Fruit fly (Drosophila melanogaster) Kc167 (cell line): ENCODE data around the gene CG2116.

Experiments
- Myc ChIP-seq: fragments of >200 bp; optimal IDR thresholded peaks from 2 replicates; lab custom pipeline; 2017; ENCODE audit warnings: missing external identifiers
- Sin3A ChIP-seq: fragments of >200 bp; optimal IDR thresholded peaks from 2 replicates; lab custom pipeline; 2018; ENCODE audit warnings: missing external identifiers
- h ChIP-seq: fragments of >200 bp; optimal IDR thresholded peaks from 3 replicates; lab custom pipeline; 2018; ENCODE audit warnings: missing external identifiers
- insv ChIP-seq: fragments of >200 bp; optimal IDR thresholded peaks from 3 replicates; lab custom pipeline; 2018; ENCODE audit warnings: missing external identifiers
- psq ChIP-seq: fragments of >200 bp; optimal IDR thresholded peaks from 2 replicates; lab custom pipeline; 2017; ENCODE audit warnings: missing external identifiers
- ttk ChIP-seq: sonication (Bioruptor generic); optimal IDR thresholded peaks from 2 replicates; lab custom pipeline; 2017; ENCODE audit warnings: missing external identifiers

The CG2116 gene

DNA sequence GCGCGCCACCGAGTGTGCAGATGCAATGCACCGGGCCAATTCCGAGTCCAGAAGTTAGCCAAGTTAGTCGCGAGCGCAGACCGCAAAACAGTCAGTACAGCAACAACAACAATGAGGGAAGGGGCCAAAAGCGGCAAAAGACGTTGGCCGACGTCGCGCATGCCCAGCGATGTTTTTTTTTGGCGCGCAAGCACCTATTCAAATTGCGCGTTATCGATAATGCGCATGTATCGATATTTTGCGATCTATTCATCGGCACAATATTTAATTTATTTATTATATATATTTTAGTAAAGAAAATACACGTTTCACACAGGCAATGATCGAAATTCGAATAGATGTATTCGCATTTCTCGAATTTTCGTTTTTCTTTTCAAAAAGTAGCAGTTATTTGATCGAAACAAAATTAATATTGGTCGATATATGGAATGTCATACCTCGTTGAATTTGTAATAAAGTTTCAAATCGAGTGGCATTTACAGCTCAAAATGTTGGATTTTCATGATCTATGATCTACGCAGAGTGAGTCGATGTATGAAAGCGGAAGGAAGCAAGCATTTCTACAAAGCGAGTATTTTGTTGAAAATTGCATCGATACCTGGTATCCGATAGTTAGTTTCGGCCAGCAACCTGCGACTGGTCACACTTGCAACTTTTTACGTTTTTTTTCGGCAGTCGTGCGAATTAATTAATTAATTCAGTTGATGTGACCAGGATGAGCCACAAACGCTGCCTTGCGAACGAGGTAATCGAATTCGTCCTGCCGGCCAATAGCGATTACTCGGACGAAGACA lies at the start of gene CG2116:
Gene CG2116, plus strand, starts transcription at position 609 of the 794 bp plus-strand sequence.
- TF ChIP-seq Myc (lab: Kevin White, UChicago) (no peak), ttk (lab: Kevin White, UChicago) (no peak), h (no peak), insv (no peak), Sin3A (no peak), psq (lab: Kevin White, UChicago) (no peak)

DNA sequence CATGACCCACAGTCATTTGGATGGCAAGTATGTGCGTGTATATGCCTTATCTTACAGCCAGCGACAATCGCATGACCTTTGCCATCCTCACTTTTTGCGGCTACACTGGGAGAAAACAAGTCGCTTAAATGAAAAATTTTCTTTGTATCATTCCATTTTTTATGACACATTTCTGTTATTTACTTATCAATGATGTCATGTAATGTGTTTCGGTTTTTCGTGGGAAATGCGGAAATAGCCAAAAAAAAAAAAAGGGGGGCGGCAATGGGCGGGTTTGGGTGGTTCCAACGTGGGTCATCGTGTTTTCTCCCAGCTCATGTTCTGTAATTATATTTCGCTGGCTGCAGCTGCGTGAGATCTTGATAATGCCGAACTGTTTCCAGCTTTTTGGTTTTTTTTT lies 49.4 kb upstream of the CG2116 start:
- TF ChIP-seq psq (lab: Kevin White, UChicago) (no peak), Sin3A (no peak), ttk (lab: Kevin White, UChicago) (no peak), Myc (lab: Kevin White, UChicago) (no peak), h (no peak), insv (no peak)

DNA sequence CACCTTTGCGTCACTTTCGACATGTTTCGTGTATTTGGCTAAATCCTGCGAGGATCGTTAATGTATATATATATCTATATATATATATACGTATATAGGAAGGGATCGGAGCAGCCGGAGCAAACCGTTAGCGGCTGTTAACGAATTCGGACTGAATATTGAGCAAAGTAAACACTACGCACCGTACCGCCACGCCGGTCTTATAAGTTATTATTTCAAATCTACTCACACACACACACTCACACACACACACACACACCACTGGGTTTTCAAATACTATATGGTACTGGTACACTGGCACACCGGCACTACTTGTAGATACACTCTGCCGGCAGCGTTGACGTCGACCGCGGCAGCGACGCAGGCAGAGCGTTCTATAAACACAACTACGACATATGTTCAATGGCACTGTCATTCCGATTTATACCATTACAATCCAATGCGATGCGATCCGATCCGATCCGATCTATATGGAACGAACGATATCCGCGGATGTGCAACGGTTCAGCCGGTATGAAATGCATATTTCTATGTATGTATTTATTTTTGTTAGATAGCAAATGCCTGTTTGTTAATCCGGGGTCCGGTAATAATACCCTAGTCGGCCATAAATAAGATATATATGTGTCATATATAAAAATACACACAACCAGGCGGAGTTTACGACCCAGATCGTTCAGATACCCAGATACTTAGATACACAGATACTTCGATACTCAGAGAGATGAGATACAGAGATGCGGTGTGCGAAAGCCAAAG lies 48.0 kb upstream of the CG2116 start, which contains the start of gene Ldsdh1:
Gene Ldsdh1, minus strand, starts transcription at position 179 of the 759 bp plus-strand sequence.
- TF ChIP-seq h (no peak), insv (no peak), ttk (lab: Kevin White, UChicago) (no peak), Sin3A (no peak), Myc (lab: Kevin White, UChicago) (no peak), psq (lab: Kevin White, UChicago) (no peak)

DNA sequence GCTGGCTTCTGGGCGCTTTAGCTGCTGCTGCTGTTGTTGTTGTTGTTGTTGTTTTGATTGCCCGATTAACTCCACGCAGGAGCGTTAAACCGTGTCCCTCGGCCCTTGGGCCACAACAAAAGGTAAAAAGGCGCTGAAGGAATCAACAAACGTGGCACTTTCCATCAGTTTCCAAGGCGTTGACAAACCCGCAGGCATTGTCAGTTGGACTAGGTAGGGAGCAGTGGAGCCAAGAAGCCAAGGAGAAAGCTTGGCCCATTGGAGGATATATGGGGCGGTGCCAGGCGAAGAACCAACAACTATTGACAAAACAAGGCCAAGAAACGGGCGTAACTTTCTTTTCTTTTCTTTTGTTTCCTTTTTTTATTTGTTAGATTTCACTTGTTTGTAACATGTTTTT lies 42.5 kb upstream of the CG2116 start, which contains the start of gene CG2256:
Gene CG2256, minus strand, starts transcription at position 101 of the 400 bp plus-strand sequence.
- TF ChIP-seq psq (lab: Kevin White, UChicago) (no peak), h (no peak), Sin3A (no peak), ttk (lab: Kevin White, UChicago) (no peak), Myc (lab: Kevin White, UChicago) (no peak), insv (no peak)

DNA sequence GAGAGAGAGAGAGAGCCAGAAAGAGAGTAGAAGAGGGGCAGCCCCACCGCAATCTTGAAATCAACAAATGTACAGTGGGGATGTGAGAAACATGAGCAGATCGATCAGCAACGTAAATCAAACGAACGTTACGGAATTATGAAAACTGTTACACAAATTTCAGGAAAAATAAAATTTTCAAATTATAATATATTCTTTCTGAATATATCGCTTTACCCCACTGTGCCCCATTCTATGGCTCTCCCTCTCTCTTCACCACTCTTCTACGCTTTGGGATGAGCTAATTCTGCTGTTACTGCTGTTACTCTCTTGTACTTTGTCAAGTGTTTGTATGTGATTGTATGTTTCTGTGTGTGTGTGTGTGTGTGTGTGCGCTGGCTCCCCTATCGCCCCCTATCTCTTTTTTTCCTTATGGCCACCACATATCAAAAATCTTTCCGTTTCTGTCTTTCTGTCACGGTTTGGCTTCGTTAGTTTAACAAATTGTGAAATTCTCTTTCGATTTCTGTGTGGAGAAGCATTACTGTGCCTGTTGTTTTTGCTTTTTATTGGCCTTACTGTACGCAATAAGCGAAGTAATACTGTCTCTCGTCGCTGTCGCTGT lies 38.5 kb upstream of the CG2116 start:
- no peak for TF ChIP-seq Myc (lab: Kevin White, UChicago)
- no peak for TF ChIP-seq psq (lab: Kevin White, UChicago)
- no peak for TF ChIP-seq ttk (lab: Kevin White, UChicago)
- no peak for TF ChIP-seq Sin3A
- TF ChIP-seq h = no peak
- no peak for TF ChIP-seq insv

DNA sequence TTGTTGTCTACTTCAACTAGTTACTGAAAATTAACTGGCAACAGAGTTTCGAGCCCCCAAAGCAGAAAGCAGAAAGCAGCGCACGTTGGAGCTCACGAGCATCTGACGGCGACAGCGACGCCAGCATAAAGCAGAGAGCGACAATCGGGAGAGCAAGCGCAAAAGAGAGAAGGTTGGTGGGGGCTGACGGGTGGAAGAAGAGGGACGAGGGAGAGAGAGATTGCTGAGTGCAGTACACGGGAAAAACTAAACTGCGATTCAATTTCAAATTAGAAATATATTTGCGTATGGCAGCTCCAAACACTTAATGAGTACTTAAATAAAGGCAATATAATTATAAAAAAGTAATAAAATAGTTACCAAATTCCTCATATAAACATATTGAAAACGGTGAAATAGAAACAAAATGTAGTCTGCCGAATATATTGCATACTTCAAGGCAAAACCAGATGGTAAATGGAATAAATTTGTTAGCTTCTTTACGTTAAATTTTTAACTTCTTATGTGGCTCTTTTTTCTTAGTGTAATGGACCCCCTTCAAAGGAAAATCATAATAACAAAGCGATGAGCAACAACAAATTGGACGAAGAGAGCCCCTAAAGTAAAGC lies 37.4 kb upstream of the CG2116 start:
- TF ChIP-seq Sin3A (no peak), psq (lab: Kevin White, UChicago) (no peak), h (no peak), ttk (lab: Kevin White, UChicago) (no peak), insv (no peak), Myc (lab: Kevin White, UChicago) (no peak)

DNA sequence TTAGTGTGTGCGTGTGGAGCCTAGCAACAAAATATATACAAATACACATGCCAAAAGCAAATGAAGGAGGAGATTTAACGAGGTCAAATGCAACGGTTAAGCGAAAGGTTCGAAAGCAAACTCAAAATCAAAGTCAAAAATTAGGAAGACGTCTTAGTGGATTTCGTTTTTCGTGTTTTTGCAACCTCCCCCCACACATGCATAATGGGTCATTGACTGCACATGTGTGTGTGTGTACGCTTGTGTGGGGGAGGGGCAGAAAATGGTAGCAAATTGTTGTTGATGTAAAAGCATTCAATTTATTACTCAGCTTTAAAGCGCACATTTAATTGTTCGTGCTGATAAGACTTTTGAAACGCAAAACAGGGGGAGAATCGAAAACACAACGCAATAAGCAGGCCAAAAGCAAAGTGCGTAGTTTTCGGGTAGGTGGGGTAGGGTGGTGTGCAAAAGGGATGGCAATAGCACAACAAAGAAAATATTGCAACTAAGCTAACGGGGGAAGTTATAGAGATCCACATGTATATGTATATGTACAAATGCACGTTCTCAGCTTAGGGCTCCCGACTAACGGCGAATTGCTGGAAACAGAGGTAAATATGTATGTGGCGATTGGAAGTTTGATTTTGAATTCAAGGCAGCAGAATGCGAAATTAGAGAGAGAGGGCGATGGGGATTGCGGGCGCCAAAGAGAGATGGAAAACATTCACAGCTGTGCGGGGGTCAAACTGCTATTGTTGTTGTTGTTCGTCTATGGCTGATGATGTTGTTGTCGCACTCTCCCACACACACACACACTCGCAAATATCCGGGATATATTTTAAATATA lies 36.5 kb upstream of the CG2116 start:
- TF ChIP-seq psq (lab: Kevin White, UChicago) = no peak
- TF ChIP-seq Sin3A = no peak
- no peak for TF ChIP-seq ttk (lab: Kevin White, UChicago)
- TF ChIP-seq Myc (lab: Kevin White, UChicago) = no peak
- no peak for TF ChIP-seq insv

DNA sequence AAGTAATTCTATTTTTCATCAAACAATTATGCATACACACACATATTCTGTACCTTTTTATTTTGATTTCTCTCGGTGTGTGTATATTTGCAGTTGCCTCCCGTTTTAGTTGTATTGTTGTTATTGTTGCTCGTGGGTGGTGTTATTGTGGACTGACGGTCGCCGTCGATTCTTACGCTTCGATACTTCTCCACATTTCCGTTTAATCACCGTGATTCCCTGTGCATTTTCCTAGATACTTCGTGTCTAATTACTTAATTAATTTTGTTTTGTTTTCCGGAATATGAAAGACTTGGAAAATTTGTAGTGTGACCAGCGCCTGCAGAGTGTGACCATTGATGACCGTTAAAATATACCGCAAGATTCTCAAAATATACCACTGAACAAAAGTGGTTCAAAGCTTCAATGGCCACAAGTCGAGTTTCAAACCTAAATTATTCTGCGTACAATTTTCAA lies 35.9 kb upstream of the CG2116 start, which contains the start of gene UbcE2H:
Gene UbcE2H, minus strand, starts transcription at position 343 of the 456 bp plus-strand sequence.
- TF ChIP-seq Sin3A (no peak), psq (lab: Kevin White, UChicago) (no peak), h (no peak)

DNA sequence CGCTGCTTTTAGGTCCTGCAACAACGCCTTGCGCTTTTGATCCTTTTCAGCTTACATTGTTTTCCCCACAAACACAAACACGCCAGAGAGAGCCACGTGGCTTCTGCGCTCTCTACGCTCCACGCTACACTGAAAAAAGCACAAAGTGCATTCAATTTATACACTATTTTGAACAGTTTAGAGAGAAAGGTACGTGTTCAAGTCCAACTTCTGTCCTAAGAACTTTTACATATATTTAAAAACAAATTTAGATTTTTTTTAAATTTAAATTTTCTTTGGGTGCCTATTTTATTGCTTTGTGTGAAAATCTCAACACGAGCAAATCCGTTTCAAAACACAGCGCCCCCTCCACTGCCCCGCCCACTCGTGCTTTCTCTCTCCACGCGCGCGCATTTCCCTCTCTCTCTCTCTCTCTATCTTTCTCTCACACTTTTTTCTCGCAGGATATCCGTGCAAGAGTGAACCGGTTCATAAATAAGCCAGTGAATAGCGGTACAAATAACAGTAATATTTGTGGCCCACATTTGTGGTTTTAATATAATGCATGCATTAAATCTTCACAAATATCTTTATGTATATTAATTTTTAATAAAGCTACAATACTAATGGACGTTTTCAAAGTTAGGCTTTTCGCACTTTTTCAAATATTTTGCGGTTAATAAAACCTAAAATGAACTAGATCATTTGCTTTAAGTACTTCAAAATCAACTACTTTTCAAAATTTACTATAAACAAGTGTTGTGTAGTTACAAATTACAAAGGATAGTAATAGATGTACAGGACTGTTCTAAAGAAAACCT lies 29.4 kb upstream of the CG2116 start:
- TF ChIP-seq insv (no peak), ttk (lab: Kevin White, UChicago) (no peak), Sin3A (no peak), psq (lab: Kevin White, UChicago) (no peak), Myc (lab: Kevin White, UChicago) (no peak), h (no peak)

DNA sequence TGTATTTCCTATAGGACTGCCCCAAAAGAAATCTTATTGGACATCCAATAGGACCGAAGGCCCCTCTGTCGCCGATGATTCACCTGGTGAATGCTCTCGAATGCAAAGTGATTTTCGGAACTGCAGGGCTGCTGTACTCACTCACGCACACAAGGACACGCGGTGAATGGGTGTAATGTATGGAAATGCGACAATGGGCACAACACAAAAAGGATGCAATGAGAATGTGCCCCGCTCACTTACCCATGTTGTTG lies 28.9 kb upstream of the CG2116 start:
- TF ChIP-seq Sin3A (no peak), insv (no peak), psq (lab: Kevin White, UChicago) (no peak), ttk (lab: Kevin White, UChicago) (no peak), Myc (lab: Kevin White, UChicago) (no peak), h (no peak)
